Worm (Caenorhabditis elegans) whole organism, midembryonic: Measurements from ENCODE around the gene end-1.

Experiments used
- T22C8.4 ChIP-seq: fragments of 200-800 bp; sonication (Bioruptor generic); IDR thresholded peaks from 2 replicates; pipeline ENCODE4 v1.3.6; 2022; ENCODE audit warnings: missing genetic modification characterization, missing compliant biosample characterization
- cog-1 ChIP-seq: sonication (generic microtip); optimal IDR thresholded peaks from 2 replicates; lab custom pipeline; 2016; ENCODE audit warnings: missing genetic modification characterization, missing compliant biosample characterization
- flt-1 ChIP-seq: fragments of 200-800 bp; sonication (Bioruptor generic); IDR thresholded peaks from 2 replicates; pipeline ENCODE4 v1.3.6; 2022; ENCODE audit warnings: missing genetic modification characterization, missing compliant biosample characterization
- klf-2 ChIP-seq: fragments of 200-800 bp; sonication (Bioruptor generic); conservative IDR thresholded peaks from 2 replicates; pipeline ENCODE4 v1.3.6; 2022; ENCODE audit warnings: missing genetic modification reagents, missing genetic modification characterization, missing compliant biosample characterization
- med-1 ChIP-seq: sonication (generic microtip); optimal IDR thresholded peaks from 2 replicates; lab custom pipeline; 2017; ENCODE audit warnings: missing genetic modification characterization, mild to moderate bottlenecking, missing compliant biosample characterization, antibody characterized with exemption, missing genetic modification reagents; ENCODE audit not compliant: insufficient read depth
- ref-1 ChIP-seq: fragments of 200-800 bp; sonication (Bioruptor generic); conservative IDR thresholded peaks from 2 replicates; pipeline ENCODE4 v1.3.6; 2022; ENCODE audit warnings: missing genetic modification reagents, missing genetic modification characterization, missing compliant biosample characterization
- tab-1 ChIP-seq: fragments of 200-800 bp; sonication (Bioruptor generic); IDR thresholded peaks from 2 replicates; pipeline ENCODE4 v1.3.6; 2022; ENCODE audit warnings: missing genetic modification characterization, missing compliant biosample characterization

- TF ChIP-seq cog-1 (tag; lab: Kevin White, UChicago) (no peak), tab-1 (GFP tag; lab: Robert Waterston, UW) (no peak), flt-1 (GFP tag; lab: Robert Waterston, UW) (no peak), klf-2 (GFP tag; lab: Robert Waterston, UW) (no peak), T22C8.4 (GFP tag; lab: Robert Waterston, UW) (no peak), ref-1 (no peak), med-1 (GFP tag; lab: Kevin White, UChicago) (no peak)
Measured at ce11 chrV:14033649-14034048, 48.7 kb downstream of the end-1 start, which contains the start of gene ins-10.
